Worm (Caenorhabditis elegans): ENCODE data around the gene C06A6.4.

Gene C06A6.4

ce11 chrIV:7829275-7829938, at the start of gene C06A6.4 (continued):
- TF ChIP-seq F55B11.4 (tag; optimal IDR thresholded peaks at IDR 0.05; ENCODE audit: borderline replicate concordance, insufficient read depth): no peak
- no peak for TF ChIP-seq ama-1 (optimal IDR thresholded peaks at IDR 0.05)
- TF ChIP-seq ama-1 (GFP tag; optimal IDR thresholded peaks at IDR 0.05): no peak
- TF ChIP-seq repo-1 (tag; optimal IDR thresholded peaks at IDR 0.05): no peak
- peak; percentile 38 for TF ChIP-seq nhr-80 (tag; optimal IDR thresholded peaks at IDR 0.05)
- TF ChIP-seq lin-26 (GFP tag; IDR thresholded peaks at IDR 0.05): no peak
- TF ChIP-seq efl-1 (GFP tag; optimal IDR thresholded peaks at IDR 0.05): peak; percentile 80
- no peak for TF ChIP-seq ztf-18 (tag; optimal IDR thresholded peaks at IDR 0.05)
- TF ChIP-seq T26A5.8 (tag; optimal IDR thresholded peaks at IDR 0.05): no peak
- TF ChIP-seq attf-6 (GFP tag; IDR thresholded peaks at IDR 0.05): no peak
- no peak for TF ChIP-seq nhr-90 (tag; optimal IDR thresholded peaks at IDR 0.05)
- TF ChIP-seq cebp-1 (GFP tag; IDR thresholded peaks at IDR 0.05): no peak
- no peak for TF ChIP-seq cebp-1 (tag; optimal IDR thresholded peaks at IDR 0.05)
- TF ChIP-seq unc-130 (GFP tag; optimal IDR thresholded peaks at IDR 0.05): no peak
- no peak for TF ChIP-seq F10E7.11 (tag; optimal IDR thresholded peaks at IDR 0.05)
- TF ChIP-seq aptf-3 (GFP tag; IDR thresholded peaks at IDR 0.05): no peak
- no peak for TF ChIP-seq T07F8.4 (tag; optimal IDR thresholded peaks at IDR 0.05)
- no peak for TF ChIP-seq B0261.1 (tag; optimal IDR thresholded peaks at IDR 0.05)
- TF ChIP-seq F52B5.7 (tag; optimal IDR thresholded peaks at IDR 0.05): no peak
- TF ChIP-seq hmg-1.2 (GFP tag; IDR thresholded peaks at IDR 0.05): 0 out of 2 replicates have a peak, but pooled peaks have one; percentile 11
- TF ChIP-seq bed-2 (GFP tag; IDR thresholded peaks at IDR 0.05): no peak
- no peak for TF ChIP-seq ceh-58 (GFP tag; IDR thresholded peaks at IDR 0.05)
- no peak for TF ChIP-seq athp-1 (tag; optimal IDR thresholded peaks at IDR 0.05)
- TF ChIP-seq F37B4.10 (GFP tag; IDR thresholded peaks at IDR 0.05): no peak
- TF ChIP-seq dox-1 (GFP tag; IDR thresholded peaks at IDR 0.05): no peak; the same call in 1 of the 2 replicates
- TF ChIP-seq tbx-9 (tag; optimal IDR thresholded peaks at IDR 0.05; ENCODE audit: borderline replicate concordance): no peak
- TF ChIP-seq ztf-6 (GFP tag; IDR thresholded peaks at IDR 0.05): no peak
- no peak for TF ChIP-seq gei-17 (GFP tag; optimal IDR thresholded peaks at IDR 0.05)
- TF ChIP-seq ceh-79 (tag; optimal IDR thresholded peaks at IDR 0.05): no peak
- no peak for TF ChIP-seq Y95B8A.8 (GFP tag; IDR thresholded peaks at IDR 0.05)
- no peak for TF ChIP-seq sea-2 (GFP tag; IDR thresholded peaks at IDR 0.05)
- no peak for TF ChIP-seq hlh-12 (tag; optimal IDR thresholded peaks at IDR 0.05)
- no peak for TF ChIP-seq akir-1 (GFP tag; optimal IDR thresholded peaks at IDR 0.05)
- no peak for TF ChIP-seq hrde-1 (tag; optimal IDR thresholded peaks at IDR 0.05; ENCODE audit: borderline replicate concordance)
- TF ChIP-seq Y53F4B.3 (GFP tag; IDR thresholded peaks at IDR 0.05): no peak
- no peak for TF ChIP-seq Y79H2A.3 (GFP tag; conservative IDR thresholded peaks at IDR 0.05)
- TF ChIP-seq attf-5 (GFP tag; optimal IDR thresholded peaks at IDR 0.05): no peak
- no peak for TF ChIP-seq rpc-1 (optimal IDR thresholded peaks at IDR 0.05)
- TF ChIP-seq rpc-1 (tag; optimal IDR thresholded peaks at IDR 0.05): no peak
- peak; percentile 6 for TF ChIP-seq him-1 (tag; optimal IDR thresholded peaks at IDR 0.05)
- TF ChIP-seq somi-1 (GFP tag; optimal IDR thresholded peaks at IDR 0.05): no peak
- TF ChIP-seq lin-35 (GFP tag; optimal IDR thresholded peaks at IDR 0.05): no peak
- no peak for TF ChIP-seq hsf-1 (GFP tag; IDR thresholded peaks at IDR 0.05)
- no peak for TF ChIP-seq unc-62 (GFP tag; optimal IDR thresholded peaks at IDR 0.05)
- TF ChIP-seq dpl-1 (GFP tag; optimal IDR thresholded peaks at IDR 0.05): peak; percentile 45
- no peak for TF ChIP-seq zfh-2 (GFP tag; conservative IDR thresholded peaks at IDR 0.05)
- TF ChIP-seq ceh-91 (GFP tag; IDR thresholded peaks at IDR 0.05): peak; percentile 64
- TF ChIP-seq K12H6.12 (tag; optimal IDR thresholded peaks at IDR 0.05): no peak
- no peak for TF ChIP-seq ccch-3 (GFP tag; optimal IDR thresholded peaks at IDR 0.05)
- no peak for TF ChIP-seq rec-8 (tag; optimal IDR thresholded peaks at IDR 0.05)
